Worm (Caenorhabditis elegans) whole organism, L1 larva: ENCODE data around the gene C08B6.3.

Experiments
- aly-2 ChIP-seq: fragments of 150-350 bp; optimal IDR thresholded peaks from 2 replicates; lab custom pipeline; 2014; ENCODE audit warnings: missing biosample characterization, missing genetic modification characterization
- blmp-1 ChIP-seq: fragments of 150-350 bp; optimal IDR thresholded peaks from 2 replicates; lab custom pipeline; 2014; ENCODE audit warnings: missing biosample characterization, missing genetic modification characterization
- fkh-10 ChIP-seq: sonication (generic microtip); optimal IDR thresholded peaks from 2 replicates; lab custom pipeline; 2017; ENCODE audit warnings: missing biosample characterization, missing genetic modification reagents, missing genetic modification characterization
- lin-14 ChIP-seq: fragments of 200-800 bp; sonication (Bioruptor generic); optimal IDR thresholded peaks from 2 replicates; lab custom pipeline; 2018; ENCODE audit warnings: mild to moderate bottlenecking, missing genetic modification characterization, moderate library complexity, missing compliant biosample characterization
- nhr-11 ChIP-seq: fragments of 150-350 bp; optimal IDR thresholded peaks from 2 replicates; lab custom pipeline; 2014; ENCODE audit warnings: missing biosample characterization, missing genetic modification characterization
- pqm-1 ChIP-seq: sonication (generic microtip); optimal IDR thresholded peaks from 3 replicates; lab custom pipeline; 2017; ENCODE audit warnings: missing biosample characterization, missing genetic modification characterization
- snpc-4 ChIP-seq: fragments of 150-350 bp; optimal IDR thresholded peaks from 2 replicates; lab custom pipeline; 2014; ENCODE audit warnings: missing biosample characterization, missing genetic modification characterization
- unc-30 ChIP-seq: sonication (generic microtip); optimal IDR thresholded peaks from 2 replicates; lab custom pipeline; 2017; ENCODE audit warnings: missing biosample characterization, missing genetic modification characterization
- unc-62 ChIP-seq: fragments of 150-350 bp; optimal IDR thresholded peaks from 2 replicates; lab custom pipeline; 2014; ENCODE audit warnings: missing biosample characterization, missing genetic modification reagents, missing genetic modification characterization

ce11 chrV:10087103-10087502 lies 25.0 kb downstream of the C08B6.3 start, which contains the start of gene R04B5.5:
- TF ChIP-seq unc-30 (tag; lab: Kevin White, UChicago) = no peak
- peak; percentile 82 for TF ChIP-seq lin-14 (GFP tag; lab: Kevin White, UChicago)
- no peak for TF ChIP-seq pqm-1 (tag; lab: Kevin White, UChicago)
- TF ChIP-seq blmp-1 (tag; lab: Kevin White, UChicago) = peak; percentile 75
- TF ChIP-seq snpc-4 (tag; lab: Kevin White, UChicago) = no peak
- TF ChIP-seq fkh-10 (GFP tag; lab: Kevin White, UChicago) = no peak
- TF ChIP-seq aly-2 = no peak
- no peak for TF ChIP-seq nhr-11
- no peak for TF ChIP-seq unc-62 (GFP tag; lab: Kevin White, UChicago)
